Worm (Caenorhabditis elegans) whole organism, L1 larva: Measurements from ENCODE around the gene str-85.

Source experiments
- aha-1 ChIP-seq: fragments of 150-350 bp; optimal IDR thresholded peaks from 2 replicates; lab custom pipeline; 2014; ENCODE audit warnings: missing biosample characterization, missing genetic modification characterization
- ceh-82 ChIP-seq, 3 experiments: fragments of 150-350 bp in 1 of 3; sonication (generic microtip) in 2 of 3; optimal IDR thresholded peaks; 2 replicates each; lab custom pipeline; 2014 to 2017; ENCODE audit warnings: missing biosample characterization in 3 of 3, missing genetic modification characterization in 3 of 3
- egl-13 ChIP-seq: sonication (generic microtip); optimal IDR thresholded peaks from 2 replicates; lab custom pipeline; 2016; ENCODE audit warnings: missing genotype, missing genetic modification reagents, missing genetic modification characterization, missing compliant biosample characterization
- fos-1 ChIP-seq: fragments of 150-350 bp; optimal IDR thresholded peaks from 2 replicates; lab custom pipeline; 2014; ENCODE audit warnings: missing biosample characterization, missing genetic modification characterization
- nhr-77 ChIP-seq: fragments of 150-350 bp; optimal IDR thresholded peaks from 2 replicates; lab custom pipeline; 2014; ENCODE audit warnings: missing biosample characterization, missing genetic modification characterization
- nhr-90 ChIP-seq: sonication (generic microtip); optimal IDR thresholded peaks from 2 replicates; lab custom pipeline; 2016; ENCODE audit warnings: mild to moderate bottlenecking, missing genetic modification characterization, missing compliant biosample characterization; ENCODE audit not compliant: poor library complexity
- snpc-4 ChIP-seq: fragments of 150-350 bp; optimal IDR thresholded peaks from 2 replicates; lab custom pipeline; 2014; ENCODE audit warnings: missing biosample characterization, missing genetic modification characterization
- sox-4 ChIP-seq: sonication (generic microtip); optimal IDR thresholded peaks from 2 replicates; lab custom pipeline; 2016; ENCODE audit warnings: missing genetic modification characterization, missing compliant biosample characterization
- unc-86 ChIP-seq: sonication (generic microtip); optimal IDR thresholded peaks from 2 replicates; lab custom pipeline; 2016; ENCODE audit warnings: missing genetic modification characterization, missing compliant biosample characterization
- xbp-1 ChIP-seq: sonication (generic microtip); optimal IDR thresholded peaks from 2 replicates; lab custom pipeline; 2016; ENCODE audit warnings: missing genetic modification characterization, missing compliant biosample characterization
- zip-4 ChIP-seq: fragments of 200-800 bp; sonication (Bioruptor generic); optimal IDR thresholded peaks from 2 replicates; lab custom pipeline; 2018; ENCODE audit warnings: mild to moderate bottlenecking, missing genetic modification characterization, moderate library complexity, missing compliant biosample characterization
- ztf-11 ChIP-seq, 2 experiments: sonication (generic microtip); optimal IDR thresholded peaks; 2 replicates each; lab custom pipeline; 2016 to 2017; ENCODE audit warnings: missing genetic modification characterization in 2 of 2, missing biosample characterization in 1 of 2, missing compliant biosample characterization in 1 of 2

ce11 chrV:9003291-9003690 lies 17.7 kb upstream of the str-85 start, which contains the start of gene srx-1:
- TF ChIP-seq ztf-11 (tag; optimal IDR thresholded peaks at IDR 0.05; lab: Kevin White, UChicago) (no peak), ceh-82 (tag; optimal IDR thresholded peaks at IDR 0.05; lab: Kevin White, UChicago) (no peak), xbp-1 (tag; lab: Kevin White, UChicago) (no peak), fos-1 (tag; lab: Kevin White, UChicago) (no peak), nhr-90 (tag; lab: Kevin White, UChicago) (no peak), sox-4 (tag; lab: Kevin White, UChicago) (no peak), nhr-77 (tag; lab: Kevin White, UChicago) (no peak), zip-4 (GFP tag; lab: Kevin White, UChicago) (no peak), aha-1 (no peak), unc-86 (tag; lab: Kevin White, UChicago) (no peak), egl-13 (tag; lab: Kevin White, UChicago) (no peak), snpc-4 (tag; lab: Kevin White, UChicago) (no peak)
